Fruit fly (Drosophila melanogaster) S2 (cell line): ENCODE data around the gene Cad74A.

Source experiments
- CG8478 ChIP-seq: fragments of >200 bp; optimal IDR thresholded peaks from 2 replicates; lab custom pipeline; 2018
- CTCF ChIP-seq, 2 experiments: fragments of >200 bp; optimal IDR thresholded peaks; 2 replicates each; lab custom pipeline; 2018

- TF ChIP-seq CTCF (optimal IDR thresholded peaks at IDR 0.05; lab: Kevin White, UChicago) (no peak), CG8478 (lab: Kevin White, UChicago) (no peak)
These were observed 12.4 kb downstream of the Cad74A start for dm6 chr3L:17366936-17367335.
